Worm (Caenorhabditis elegans): ENCODE measurements around the gene H12D21.11.

ce11 chrV:14907445-14907844, 8.3 kb upstream of the H12D21.11 start:
- TF ChIP-seq pha-4 (tag; optimal IDR thresholded peaks at IDR 0.05), result no peak
- no peak for TF ChIP-seq nhr-80 (tag; optimal IDR thresholded peaks at IDR 0.05)
- no peak for TF ChIP-seq him-1 (tag; optimal IDR thresholded peaks at IDR 0.05)
- TF ChIP-seq ceh-40 (GFP tag; IDR thresholded peaks at IDR 0.05), result no peak
- TF ChIP-seq zfh-2 (GFP tag; conservative IDR thresholded peaks at IDR 0.05), result no peak
- no peak for TF ChIP-seq akir-1 (GFP tag; optimal IDR thresholded peaks at IDR 0.05)
- TF ChIP-seq madf-3 (GFP tag; IDR thresholded peaks at IDR 0.05), result no peak
- TF ChIP-seq aptf-3 (GFP tag; IDR thresholded peaks at IDR 0.05), result no peak
- TF ChIP-seq nfya-1 (tag; optimal IDR thresholded peaks at IDR 0.05; ENCODE audit: borderline replicate concordance, insufficient read depth), result no peak
